Fruit fly (Drosophila melanogaster) whole organism, embryonic: ENCODE measurements around the gene RpS9.

Experiments
- ATbp ChIP-seq: fragments of 200-800 bp; sonication (Bioruptor generic); optimal IDR thresholded peaks from 2 replicates; lab custom pipeline; 2017; ENCODE audit warnings: missing biosample characterization, mild to moderate bottlenecking, missing genetic modification characterization, missing genetic modification reagents
- Adf1 ChIP-seq: fragments of 200-800 bp; sonication (Bioruptor generic); IDR thresholded peaks from 2 replicates; pipeline ENCODE4 v1.3.6; 2022; ENCODE audit warnings: missing biosample characterization, missing genetic modification characterization
- Aef1 ChIP-seq: fragments of 200-800 bp; sonication (Bioruptor generic); IDR thresholded peaks from 3 replicates; pipeline ENCODE4 v1.3.6; 2022; ENCODE audit warnings: missing biosample characterization, missing genetic modification characterization
- Atf3 ChIP-seq: fragments of 200-800 bp; sonication (Bioruptor generic); optimal IDR thresholded peaks from 3 replicates; lab custom pipeline; 2016; ENCODE audit warnings: missing biosample characterization, missing genetic modification characterization
- Atf6 ChIP-seq: fragments of 200-800 bp; sonication (Bioruptor generic); IDR thresholded peaks from 2 replicates; pipeline ENCODE4 v1.3.6; 2022; ENCODE audit warnings: missing biosample characterization, missing genetic modification characterization
- CG1024 ChIP-seq: fragments of 200-800 bp; sonication (Bioruptor generic); IDR thresholded peaks from 2 replicates; pipeline ENCODE4 v1.3.6; 2022; ENCODE audit warnings: missing biosample characterization, missing genetic modification characterization
- CG15073 ChIP-seq: fragments of 200-800 bp; sonication (Bioruptor generic); optimal IDR thresholded peaks from 2 replicates; lab custom pipeline; 2016; ENCODE audit warnings: missing biosample characterization, missing genetic modification characterization
- CG15269 ChIP-seq: fragments of 200-800 bp; sonication (Bioruptor generic); optimal IDR thresholded peaks from 2 replicates; lab custom pipeline; 2018; ENCODE audit warnings: missing biosample characterization, mild to moderate bottlenecking, missing genetic modification characterization, moderate library complexity
- CG1603 ChIP-seq: fragments of 200-800 bp; sonication (Bioruptor generic); optimal IDR thresholded peaks from 2 replicates; lab custom pipeline; 2019; ENCODE audit warnings: missing biosample characterization, mild to moderate bottlenecking, missing genetic modification characterization, moderate library complexity
- CG17186 ChIP-seq: fragments of 200-800 bp; sonication (Bioruptor generic); optimal IDR thresholded peaks from 3 replicates; lab custom pipeline; 2017; ENCODE audit warnings: missing biosample characterization, missing genetic modification reagents, missing genetic modification characterization
- CG18262 ChIP-seq: fragments of 200-800 bp; optimal IDR thresholded peaks from 3 replicates; lab custom pipeline; 2019; ENCODE audit warnings: missing biosample characterization, mild to moderate bottlenecking, missing genetic modification characterization, moderate library complexity
- CG2875 ChIP-seq: fragments of 200-800 bp; sonication (Bioruptor generic); optimal IDR thresholded peaks from 2 replicates; lab custom pipeline; 2017; ENCODE audit warnings: missing biosample characterization, mild to moderate bottlenecking, missing genetic modification characterization, missing genetic modification reagents
- CG4328 ChIP-seq: fragments of 200-800 bp; sonication (Bioruptor generic); optimal IDR thresholded peaks from 3 replicates; lab custom pipeline; 2017; ENCODE audit warnings: missing biosample characterization, missing genetic modification reagents, missing genetic modification characterization
- CG5180 ChIP-seq: fragments of 200-800 bp; sonication (Bioruptor generic); optimal IDR thresholded peaks from 3 replicates; lab custom pipeline; 2017; ENCODE audit warnings: missing biosample characterization, missing genetic modification characterization, mild to moderate bottlenecking, moderate library complexity, missing genetic modification reagents
- CG7357 ChIP-seq: fragments of 200-800 bp; sonication (Bioruptor generic); IDR thresholded peaks from 3 replicates; pipeline ENCODE4 v1.3.6; 2022; ENCODE audit warnings: missing biosample characterization, missing genetic modification characterization
- CG8765 ChIP-seq: fragments of 200-800 bp; sonication (Bioruptor generic); IDR thresholded peaks from 2 replicates; pipeline ENCODE4 v1.3.6; 2022; ENCODE audit warnings: missing biosample characterization, missing genetic modification characterization
- CG8924 ChIP-seq: fragments of 200-800 bp; optimal IDR thresholded peaks from 3 replicates; lab custom pipeline; 2019; ENCODE audit warnings: missing biosample characterization, mild to moderate bottlenecking, missing genetic modification characterization, moderate library complexity
- CG8944 ChIP-seq: fragments of 200-800 bp; sonication (Bioruptor generic); optimal IDR thresholded peaks from 3 replicates; lab custom pipeline; 2016; ENCODE audit warnings: missing biosample characterization, missing genetic modification characterization
- CG9437 ChIP-seq: fragments of 200-800 bp; sonication (Bioruptor generic); optimal IDR thresholded peaks from 2 replicates; lab custom pipeline; 2018; ENCODE audit warnings: missing biosample characterization, mild to moderate bottlenecking, missing genetic modification characterization
- CoRest ChIP-seq: fragments of 200-800 bp; sonication (Bioruptor generic); optimal IDR thresholded peaks from 3 replicates; lab custom pipeline; 2018; ENCODE audit warnings: missing biosample characterization, mild to moderate bottlenecking, missing genetic modification characterization, moderate library complexity
- Dfd ChIP-seq, 2 experiments: fragments of >200 bp; optimal IDR thresholded peaks; 2 replicates each; lab custom pipeline; 2017; ENCODE audit warnings: missing biosample characterization in 2 of 2, missing genetic modification characterization in 2 of 2
- Eip74EF ChIP-seq, 2 experiments: fragments of 200-800 bp in 1 of 2; fragments of >200 bp in 1 of 2; sonication (Bioruptor generic) in 1 of 2; optimal IDR thresholded peaks; 2 replicates each; lab custom pipeline; 2017 to 2019; ENCODE audit warnings: missing biosample characterization in 2 of 2, missing genetic modification characterization in 2 of 2, mild to moderate bottlenecking in 1 of 2, moderate library complexity in 1 of 2
- Fer3 ChIP-seq: fragments of 200-800 bp; sonication (Bioruptor generic); optimal IDR thresholded peaks from 2 replicates; lab custom pipeline; 2018; ENCODE audit warnings: missing biosample characterization, mild to moderate bottlenecking, missing genetic modification characterization, moderate library complexity
- Hand ChIP-seq: fragments of 200-800 bp; sonication (Bioruptor generic); optimal IDR thresholded peaks from 2 replicates; lab custom pipeline; 2017; ENCODE audit warnings: mild to moderate bottlenecking, missing biosample characterization, missing genetic modification reagents, missing genetic modification characterization
- Hr3 ChIP-seq: fragments of 200-800 bp; sonication (Bioruptor generic); optimal IDR thresholded peaks from 3 replicates; lab custom pipeline; 2016; ENCODE audit warnings: missing biosample characterization, missing genetic modification characterization
- Jarid2 ChIP-seq: fragments of 200-800 bp; sonication (Bioruptor generic); optimal IDR thresholded peaks from 3 replicates; lab custom pipeline; 2017; ENCODE audit warnings: mild to moderate bottlenecking, missing biosample characterization, missing genetic modification reagents, missing genetic modification characterization
- Med ChIP-seq: fragments of 200-800 bp; sonication (Bioruptor generic); peaks from one replicate; lab custom pipeline; 2016; ENCODE audit warnings: missing biosample characterization, missing genetic modification characterization, mild to moderate bottlenecking, inconsistent platforms, moderate library complexity
- Meics ChIP-seq: fragments of 200-800 bp; sonication (Bioruptor generic); optimal IDR thresholded peaks from 2 replicates; lab custom pipeline; 2017; ENCODE audit warnings: missing biosample characterization, mild to moderate bottlenecking, missing genetic modification characterization
- NFAT ChIP-seq: fragments of 200-800 bp; sonication (Bioruptor generic); IDR thresholded peaks from 2 replicates; pipeline ENCODE4 v1.3.6; 2022; ENCODE audit warnings: missing biosample characterization, missing genetic modification characterization
- NfI ChIP-seq: fragments of 200-800 bp; sonication (Bioruptor generic); optimal IDR thresholded peaks from 3 replicates; lab custom pipeline; 2018; ENCODE audit warnings: missing biosample characterization, mild to moderate bottlenecking, missing genetic modification characterization, moderate library complexity
- Sox100B ChIP-seq: fragments of 200-800 bp; sonication (Bioruptor generic); optimal IDR thresholded peaks from 3 replicates; lab custom pipeline; 2018; ENCODE audit warnings: missing biosample characterization, mild to moderate bottlenecking, missing genetic modification characterization
- ab ChIP-seq: fragments of 200-800 bp; sonication (Bioruptor generic); optimal IDR thresholded peaks from 2 replicates; lab custom pipeline; 2016; ENCODE audit warnings: missing biosample characterization, missing genetic modification characterization
- cato ChIP-seq: fragments of 200-800 bp; sonication (Bioruptor generic); optimal IDR thresholded peaks from 2 replicates; lab custom pipeline; 2016; ENCODE audit warnings: missing biosample characterization, missing genetic modification characterization, borderline replicate concordance
- cg ChIP-seq: fragments of 200-800 bp; sonication (Bioruptor generic); optimal IDR thresholded peaks from 3 replicates; lab custom pipeline; 2019; ENCODE audit warnings: missing biosample characterization, mild to moderate bottlenecking, missing genetic modification characterization, moderate library complexity
- da ChIP-seq: fragments of 200-800 bp; sonication (Bioruptor generic); optimal IDR thresholded peaks from 2 replicates; lab custom pipeline; 2016; ENCODE audit warnings: missing biosample characterization, missing genetic modification characterization
- dan ChIP-seq: fragments of 200-800 bp; sonication (Bioruptor generic); IDR thresholded peaks from 2 replicates; pipeline ENCODE4 v1.3.6; 2022; ENCODE audit warnings: missing biosample characterization, missing genetic modification characterization
- hbn ChIP-seq: fragments of 200-800 bp; sonication (Bioruptor generic); IDR thresholded peaks from 2 replicates; pipeline ENCODE4 v1.3.6; 2022; ENCODE audit warnings: missing biosample characterization, missing genetic modification characterization; ENCODE audit not compliant: partially characterized antibody
- hkb ChIP-seq, 2 experiments: fragments of 200-800 bp in 1 of 2; fragments of >200 bp in 1 of 2; sonication (Bioruptor generic) in 1 of 2; IDR thresholded peaks in 1 of 2; optimal IDR thresholded peaks in 1 of 2; 2 replicates each; pipeline versions ENCODE4 v1.3.6 to Lab custom; 2017 to 2022; ENCODE audit warnings: missing biosample characterization in 1 of 2, missing genetic modification characterization in 1 of 2
- lmd ChIP-seq: fragments of 200-800 bp; sonication (Bioruptor generic); IDR thresholded peaks from 2 replicates; pipeline ENCODE4 v1.3.6; 2022; ENCODE audit warnings: missing biosample characterization, missing genetic modification characterization
- pfk ChIP-seq: fragments of 200-800 bp; sonication (Bioruptor generic); optimal IDR thresholded peaks from 2 replicates; lab custom pipeline; 2018; ENCODE audit warnings: missing biosample characterization, mild to moderate bottlenecking, missing genetic modification characterization, moderate library complexity
- ranshi ChIP-seq: fragments of 200-800 bp; sonication (Bioruptor generic); IDR thresholded peaks from 2 replicates; pipeline ENCODE4 v1.3.6; 2022; ENCODE audit warnings: missing biosample characterization, missing genetic modification characterization
- sima ChIP-seq: fragments of 200-800 bp; sonication (Bioruptor generic); optimal IDR thresholded peaks from 2 replicates; lab custom pipeline; 2016; ENCODE audit warnings: missing biosample characterization, missing genetic modification characterization
- slbo ChIP-seq: fragments of 200-800 bp; sonication (Bioruptor generic); IDR thresholded peaks from 2 replicates; pipeline ENCODE4 v1.3.6; 2022; ENCODE audit warnings: missing biosample characterization, missing genetic modification characterization
- sob ChIP-seq: fragments of 200-800 bp; sonication (Bioruptor generic); IDR thresholded peaks from 2 replicates; pipeline ENCODE4 v1.3.6; 2022; ENCODE audit warnings: missing biosample characterization, missing genetic modification characterization
- sug ChIP-seq: fragments of 200-800 bp; optimal IDR thresholded peaks from 2 replicates; lab custom pipeline; 2019; ENCODE audit warnings: missing biosample characterization, mild to moderate bottlenecking, missing genetic modification characterization, moderate library complexity
- ttk ChIP-seq: fragments of 200-800 bp; sonication (Bioruptor generic); IDR thresholded peaks from 2 replicates; pipeline ENCODE4 v2.1.2; 2022; ENCODE audit warnings: missing biosample characterization, missing genetic modification characterization
- wdn ChIP-seq: fragments of 200-800 bp; sonication (Bioruptor generic); IDR thresholded peaks from 2 replicates; pipeline ENCODE4 v1.3.6; 2022; ENCODE audit warnings: missing biosample characterization, missing genetic modification characterization
- wek ChIP-seq: fragments of 200-800 bp; sonication (Bioruptor generic); optimal IDR thresholded peaks from 3 replicates; lab custom pipeline; 2018; ENCODE audit warnings: missing biosample characterization, mild to moderate bottlenecking, missing genetic modification characterization, moderate library complexity
- yki ChIP-seq: fragments of >200 bp; optimal IDR thresholded peaks from 3 replicates; lab custom pipeline; 2018
- zfh1 ChIP-seq: fragments of 200-800 bp; sonication (Bioruptor generic); IDR thresholded peaks from 3 replicates; pipeline ENCODE4 v1.3.6; 2022; ENCODE audit warnings: missing biosample characterization, missing genetic modification characterization

Gene RpS9

DNA sequence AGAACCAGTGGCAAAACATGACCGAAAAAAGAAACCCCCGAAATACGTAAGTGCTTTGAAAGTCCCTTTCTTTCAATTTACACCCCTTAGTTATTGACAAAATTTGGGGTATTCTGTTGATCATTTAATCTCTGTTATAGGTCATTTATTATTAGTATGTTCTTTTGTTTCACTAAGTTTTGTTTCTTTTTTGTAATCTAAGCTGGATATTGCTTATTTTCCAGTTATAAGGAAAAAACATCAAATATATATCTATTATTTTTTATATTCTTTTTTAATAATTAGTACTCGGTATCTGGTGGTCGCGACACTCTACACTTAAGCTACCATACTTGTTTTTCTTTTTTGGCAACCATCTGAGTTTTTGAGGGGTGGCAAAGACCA lies 2.7 kb downstream of the RpS9 start (continued):
- TF ChIP-seq Dfd (GFP tag; optimal IDR thresholded peaks at IDR 0.05; lab: Kevin White, UChicago) = no peak
- no peak for TF ChIP-seq hkb (optimal IDR thresholded peaks at IDR 0.05; lab: Kevin White, UChicago)
- TF ChIP-seq hkb (GFP tag; IDR thresholded peaks at IDR 0.05; lab: Robert Waterston, UW) = peak; percentile 54
- TF ChIP-seq Med = no peak
- TF ChIP-seq sob (GFP tag; lab: Robert Waterston, UW) = 0 out of 2 replicates have a peak, but pooled peaks have one; percentile 21
- peak; percentile 37 for TF ChIP-seq NfI
- no peak for TF ChIP-seq CG15073
- TF ChIP-seq wek (GFP tag; lab: Kevin White, UChicago) = peak; percentile 16
- TF ChIP-seq Atf3 (GFP tag; lab: Kevin White, UChicago) = no peak
- no peak for TF ChIP-seq hbn (GFP tag; lab: Robert Waterston, UW)
- no peak for TF ChIP-seq cg (GFP tag; lab: Kevin White, UChicago)
- peak; percentile 68 for TF ChIP-seq CG8924
- TF ChIP-seq CG5180 = peak; percentile 13
- no peak for TF ChIP-seq da (GFP tag; lab: Kevin White, UChicago)
- TF ChIP-seq lmd (GFP tag; lab: Robert Waterston, UW) = peak; percentile 44
- TF ChIP-seq ttk (GFP tag; lab: Robert Waterston, UW) = peak; percentile 57; the same call in 1 of the 2 replicates
- no peak for TF ChIP-seq ab (GFP tag; lab: Kevin White, UChicago)
- peak; percentile 40; the same call in 1 of the 2 replicates for TF ChIP-seq wdn (GFP tag; lab: Robert Waterston, UW)
- TF ChIP-seq dan (GFP tag; lab: Robert Waterston, UW) = no peak
- no peak for TF ChIP-seq sima (GFP tag; lab: Kevin White, UChicago)
- peak; percentile 61 for TF ChIP-seq CoRest (tag; lab: Kevin White, UChicago)
- peak; percentile 53 for TF ChIP-seq Hr3 (GFP tag; lab: Kevin White, UChicago)
- TF ChIP-seq Atf6 = peak; percentile 51; the same call in 1 of the 2 replicates
- TF ChIP-seq CG1603 (tag; lab: Kevin White, UChicago) = no peak
- no peak for TF ChIP-seq CG4328 (GFP tag; lab: Kevin White, UChicago)
- peak; percentile 70 for TF ChIP-seq CG15269 (tag; lab: Kevin White, UChicago)
- no peak for TF ChIP-seq yki (lab: Kevin White, UChicago)
- TF ChIP-seq CG7357 (GFP tag; lab: Robert Waterston, UW) = no peak; the same call in 2 of the 3 replicates
- peak in 1 of 2 experiments; percentile 3 for TF ChIP-seq Eip74EF (GFP tag; optimal IDR thresholded peaks at IDR 0.05; lab: Kevin White, UChicago)
- TF ChIP-seq Sox100B (GFP tag; lab: Kevin White, UChicago) = peak; percentile 66
- TF ChIP-seq sug (tag; lab: Kevin White, UChicago) = no peak
- peak; percentile 36; the same call in 1 of the 2 replicates for TF ChIP-seq slbo (GFP tag; lab: Robert Waterston, UW)
- no peak for TF ChIP-seq CG8765 (GFP tag; lab: Robert Waterston, UW)
- no peak for TF ChIP-seq CG17186 (GFP tag; lab: Kevin White, UChicago)
- no peak for TF ChIP-seq CG1024 (GFP tag; lab: Robert Waterston, UW)
- TF ChIP-seq pfk (GFP tag; lab: Kevin White, UChicago) = no peak
- peak; percentile 68 for TF ChIP-seq CG2875 (GFP tag; lab: Kevin White, UChicago)
- no peak for TF ChIP-seq Hand (GFP tag; lab: Kevin White, UChicago)
- TF ChIP-seq ranshi (GFP tag; lab: Robert Waterston, UW) = peak; percentile 7; the same call in 1 of the 2 replicates
- TF ChIP-seq ATbp = peak; percentile 74
- TF ChIP-seq Fer3 (tag; lab: Kevin White, UChicago) = peak; percentile 50
- TF ChIP-seq CG9437 (GFP tag; lab: Kevin White, UChicago) = peak; percentile 63
- TF ChIP-seq Adf1 (GFP tag; lab: Robert Waterston, UW) = no peak
- TF ChIP-seq cato = no peak
- TF ChIP-seq NFAT (GFP tag; lab: Robert Waterston, UW) = no peak
- TF ChIP-seq Jarid2 (GFP tag; lab: Kevin White, UChicago) = peak; percentile 0
- TF ChIP-seq zfh1 (GFP tag; lab: Robert Waterston, UW) = peak; percentile 28; the same call in 1 of the 3 replicates
- TF ChIP-seq CG18262 (tag; lab: Kevin White, UChicago) = peak; percentile 83
- peak; percentile 17; the same call in 1 of the 3 replicates for TF ChIP-seq Aef1 (GFP tag; lab: Robert Waterston, UW)
- TF ChIP-seq CG8944 (GFP tag; lab: Kevin White, UChicago) = no peak
- peak; percentile 61 for TF ChIP-seq Meics (GFP tag; lab: Kevin White, UChicago)
